Fruit fly (Drosophila melanogaster) whole organism, embryonic: ENCODE results near the gene CG13949.

Experiments
- Antp ChIP-seq: fragments of 200-800 bp; sonication (Bioruptor generic); optimal IDR thresholded peaks from 3 replicates; lab custom pipeline; 2016; ENCODE audit warnings: missing biosample characterization, missing genetic modification characterization
- B-H1 ChIP-seq: fragments of 200-800 bp; sonication (Bioruptor generic); IDR thresholded peaks from 3 replicates; pipeline ENCODE4 v1.3.6; 2022; ENCODE audit warnings: missing biosample characterization, missing genetic modification characterization
- CG1024 ChIP-seq: fragments of 200-800 bp; sonication (Bioruptor generic); IDR thresholded peaks from 2 replicates; pipeline ENCODE4 v1.3.6; 2022; ENCODE audit warnings: missing biosample characterization, missing genetic modification characterization
- CG10979 ChIP-seq: fragments of 200-800 bp; sonication (Bioruptor generic); optimal IDR thresholded peaks from 2 replicates; lab custom pipeline; 2018; ENCODE audit warnings: missing biosample characterization, mild to moderate bottlenecking, missing genetic modification characterization, moderate library complexity
- CG11695 ChIP-seq: fragments of 200-800 bp; sonication (Bioruptor generic); IDR thresholded peaks from 3 replicates; pipeline ENCODE4 v1.3.6; 2022; ENCODE audit warnings: missing biosample characterization, missing genetic modification characterization
- CG13296 ChIP-seq: fragments of 200-800 bp; sonication (Bioruptor generic); optimal IDR thresholded peaks from 3 replicates; lab custom pipeline; 2018; ENCODE audit warnings: missing biosample characterization, mild to moderate bottlenecking, missing genetic modification characterization
- CG16813 ChIP-seq: fragments of 200-800 bp; sonication (Bioruptor generic); IDR thresholded peaks from 3 replicates; pipeline ENCODE4 v1.3.6; 2022; ENCODE audit warnings: missing biosample characterization, missing genetic modification characterization; ENCODE audit not compliant: partially characterized antibody
- CG17328 ChIP-seq: fragments of 200-800 bp; sonication (Bioruptor generic); IDR thresholded peaks from 2 replicates; pipeline ENCODE4 v1.3.6; 2022; ENCODE audit warnings: missing biosample characterization, missing genetic modification characterization
- CG17385 ChIP-seq: fragments of 200-800 bp; sonication (Bioruptor generic); optimal IDR thresholded peaks from 3 replicates; lab custom pipeline; 2018; ENCODE audit warnings: missing biosample characterization, mild to moderate bottlenecking, missing genetic modification characterization
- CG18011 ChIP-seq: fragments of 200-800 bp; sonication (Bioruptor generic); optimal IDR thresholded peaks from 2 replicates; lab custom pipeline; 2017; ENCODE audit warnings: missing biosample characterization, missing genetic modification characterization, mild to moderate bottlenecking, moderate library complexity, missing genotype
- CG2116 ChIP-seq: fragments of 200-800 bp; sonication (Bioruptor generic); optimal IDR thresholded peaks from 3 replicates; lab custom pipeline; 2018; ENCODE audit warnings: missing biosample characterization, mild to moderate bottlenecking, missing genetic modification characterization
- CG2129 ChIP-seq: fragments of 200-800 bp; sonication (Bioruptor generic); IDR thresholded peaks from 2 replicates; pipeline ENCODE4 v1.3.6; 2022; ENCODE audit warnings: missing biosample characterization, missing genetic modification characterization; ENCODE audit not compliant: partially characterized antibody
- CG2199 ChIP-seq: fragments of 200-800 bp; sonication (Bioruptor generic); IDR thresholded peaks from 3 replicates; pipeline ENCODE4 v1.3.6; 2022; ENCODE audit warnings: missing biosample characterization, missing genetic modification characterization
- CG3726 ChIP-seq: fragments of 200-800 bp; sonication (Bioruptor generic); IDR thresholded peaks from 3 replicates; pipeline ENCODE4, ENCODE4 v1.3.6; 2022; ENCODE audit warnings: missing biosample characterization, missing genetic modification characterization
- CG42726 ChIP-seq: fragments of 200-800 bp; sonication (Bioruptor generic); IDR thresholded peaks from 2 replicates; pipeline ENCODE4 v1.3.6; 2022; ENCODE audit warnings: missing biosample characterization, missing genetic modification characterization; ENCODE audit not compliant: partially characterized antibody
- CG4820 ChIP-seq: fragments of 200-800 bp; sonication (Bioruptor generic); optimal IDR thresholded peaks from 3 replicates; lab custom pipeline; 2016; ENCODE audit warnings: missing biosample characterization, missing genetic modification characterization
- CG6813 ChIP-seq: fragments of 200-800 bp; sonication (Bioruptor generic); optimal IDR thresholded peaks from 2 replicates; lab custom pipeline; 2017; ENCODE audit warnings: missing biosample characterization, missing genetic modification characterization, mild to moderate bottlenecking, moderate library complexity, missing genetic modification reagents
- CG7357 ChIP-seq: fragments of 200-800 bp; sonication (Bioruptor generic); IDR thresholded peaks from 3 replicates; pipeline ENCODE4 v1.3.6; 2022; ENCODE audit warnings: missing biosample characterization, missing genetic modification characterization
- CG7556 ChIP-seq: fragments of 200-800 bp; sonication (Bioruptor generic); optimal IDR thresholded peaks from 2 replicates; lab custom pipeline; 2017; ENCODE audit warnings: missing biosample characterization, mild to moderate bottlenecking, missing genetic modification characterization
- CG7987 ChIP-seq: fragments of 200-800 bp; sonication (Bioruptor generic); optimal IDR thresholded peaks from 2 replicates; lab custom pipeline; 2018; ENCODE audit warnings: missing biosample characterization, mild to moderate bottlenecking, missing genetic modification characterization, moderate library complexity
- CG8281 ChIP-seq: fragments of 200-800 bp; sonication (Bioruptor generic); optimal IDR thresholded peaks from 2 replicates; lab custom pipeline; 2018; ENCODE audit warnings: missing biosample characterization, mild to moderate bottlenecking, missing genetic modification characterization, moderate library complexity
- CG9727 ChIP-seq: fragments of 200-800 bp; sonication (Bioruptor generic); optimal IDR thresholded peaks from 3 replicates; lab custom pipeline; 2017; ENCODE audit warnings: missing biosample characterization, mild to moderate bottlenecking, missing genetic modification characterization
- D19A ChIP-seq: fragments of 200-800 bp; optimal IDR thresholded peaks from 3 replicates; lab custom pipeline; 2019; ENCODE audit warnings: missing biosample characterization, mild to moderate bottlenecking, missing genetic modification characterization, moderate library complexity
- Dp ChIP-seq: fragments of 200-800 bp; sonication (Bioruptor generic); optimal IDR thresholded peaks from 2 replicates; lab custom pipeline; 2018; ENCODE audit warnings: missing biosample characterization, mild to moderate bottlenecking, missing genetic modification characterization, moderate library complexity
- Dref ChIP-seq: fragments of 200-800 bp; sonication (Bioruptor generic); IDR thresholded peaks from 2 replicates; pipeline ENCODE4 v1.3.6; 2022; ENCODE audit warnings: missing biosample characterization, missing genetic modification characterization
- HmgZ ChIP-seq: fragments of 200-800 bp; sonication (Bioruptor generic); optimal IDR thresholded peaks from 2 replicates; lab custom pipeline; 2018; ENCODE audit warnings: missing biosample characterization, mild to moderate bottlenecking, missing genetic modification characterization
- Lpt ChIP-seq: fragments of >200 bp; optimal IDR thresholded peaks from 2 replicates; lab custom pipeline; 2018; ENCODE audit warnings: missing biosample characterization, missing genetic modification characterization
- Meics ChIP-seq: fragments of 200-800 bp; sonication (Bioruptor generic); optimal IDR thresholded peaks from 2 replicates; lab custom pipeline; 2017; ENCODE audit warnings: missing biosample characterization, mild to moderate bottlenecking, missing genetic modification characterization
- Mes4 ChIP-seq: fragments of 200-800 bp; sonication (Bioruptor generic); optimal IDR thresholded peaks from 2 replicates; lab custom pipeline; 2016; ENCODE audit warnings: missing biosample characterization, missing genetic modification characterization
- NC2β ChIP-seq: fragments of 200-800 bp; sonication (Bioruptor generic); optimal IDR thresholded peaks from 2 replicates; lab custom pipeline; 2016; ENCODE audit warnings: missing biosample characterization, missing genetic modification characterization
- Sox102F ChIP-seq: fragments of 200-800 bp; sonication (Bioruptor generic); optimal IDR thresholded peaks from 2 replicates; lab custom pipeline; 2018; ENCODE audit warnings: missing biosample characterization, mild to moderate bottlenecking, missing genetic modification characterization, moderate library complexity
- Tbp ChIP-seq: fragments of >200 bp; optimal IDR thresholded peaks from 2 replicates; lab custom pipeline; 2018; ENCODE audit warnings: missing biosample characterization, missing genetic modification characterization
- amos ChIP-seq: fragments of 200-800 bp; sonication (Bioruptor generic); IDR thresholded peaks from 2 replicates; pipeline ENCODE4 v1.3.6; 2022; ENCODE audit warnings: missing biosample characterization, missing genetic modification characterization; ENCODE audit not compliant: partially characterized antibody
- crp ChIP-seq, 2 experiments: fragments of 200-800 bp; sonication (Bioruptor generic); optimal IDR thresholded peaks; 2 replicates in 1 of 2; 3 replicates in 1 of 2; lab custom pipeline; 2017; ENCODE audit warnings: missing biosample characterization in 2 of 2, missing genetic modification characterization in 2 of 2, mild to moderate bottlenecking in 1 of 2, moderate library complexity in 1 of 2
- en ChIP-seq: fragments of 200-800 bp; sonication (Bioruptor generic); optimal IDR thresholded peaks from 2 replicates; lab custom pipeline; 2016; ENCODE audit warnings: missing biosample characterization, missing genetic modification characterization
- fd64A ChIP-seq: fragments of 200-800 bp; sonication (Bioruptor generic); optimal IDR thresholded peaks from 3 replicates; lab custom pipeline; 2018; ENCODE audit warnings: missing biosample characterization, mild to moderate bottlenecking, missing genetic modification characterization
- hb ChIP-seq: fragments of 200-800 bp; sonication (Bioruptor generic); IDR thresholded peaks from 3 replicates; pipeline ENCODE4 v1.3.6; 2022; ENCODE audit warnings: missing biosample characterization, missing genetic modification characterization; ENCODE audit not compliant: partially characterized antibody
- ken ChIP-seq: fragments of 200-800 bp; sonication (Bioruptor generic); IDR thresholded peaks from 3 replicates; pipeline ENCODE4 v1.3.6; 2022; ENCODE audit warnings: missing biosample characterization, missing genetic modification characterization
- kni ChIP-seq: fragments of 200-800 bp; sonication (Bioruptor generic); optimal IDR thresholded peaks from 3 replicates; lab custom pipeline; 2017; ENCODE audit warnings: mild to moderate bottlenecking, missing biosample characterization, missing genetic modification reagents, missing genetic modification characterization
- nmo ChIP-seq: fragments of 200-800 bp; sonication (Bioruptor generic); optimal IDR thresholded peaks from 2 replicates; lab custom pipeline; 2018; ENCODE audit warnings: missing biosample characterization, mild to moderate bottlenecking, missing genetic modification characterization, moderate library complexity
- odd ChIP-seq: fragments of 200-800 bp; sonication (Bioruptor generic); optimal IDR thresholded peaks from 2 replicates; lab custom pipeline; 2017; ENCODE audit warnings: missing biosample characterization, mild to moderate bottlenecking, missing genetic modification characterization
- p53 ChIP-seq: fragments of 200-800 bp; sonication (Bioruptor generic); optimal IDR thresholded peaks from 2 replicates; lab custom pipeline; 2016; ENCODE audit warnings: missing biosample characterization, missing genetic modification characterization
- peb ChIP-seq: fragments of 200-800 bp; sonication (Bioruptor generic); IDR thresholded peaks from 2 replicates; pipeline ENCODE4 v1.3.6; 2022; ENCODE audit warnings: missing biosample characterization, missing genetic modification characterization
- ro ChIP-seq: fragments of 200-800 bp; sonication (Bioruptor generic); IDR thresholded peaks from 2 replicates; pipeline ENCODE4 v1.3.6; 2022; ENCODE audit warnings: missing biosample characterization, missing genetic modification characterization
- schlank ChIP-seq: fragments of 200-800 bp; sonication (Bioruptor generic); optimal IDR thresholded peaks from 2 replicates; lab custom pipeline; 2018; ENCODE audit warnings: missing biosample characterization, mild to moderate bottlenecking, missing genetic modification characterization
- shn ChIP-seq: fragments of 200-800 bp; sonication (Bioruptor generic); optimal IDR thresholded peaks from 3 replicates; lab custom pipeline; 2016; ENCODE audit warnings: missing biosample characterization, missing genetic modification characterization
- sisA ChIP-seq: fragments of 200-800 bp; sonication (Bioruptor generic); IDR thresholded peaks from 2 replicates; pipeline ENCODE4 v1.3.6; 2022; ENCODE audit warnings: missing biosample characterization, missing genetic modification characterization
- tll ChIP-seq, 2 experiments: fragments of 200-800 bp in 1 of 2; fragments of >200 bp in 1 of 2; sonication (Bioruptor generic) in 1 of 2; optimal IDR thresholded peaks; 2 replicates each; lab custom pipeline; 2017 to 2019; ENCODE audit warnings: missing biosample characterization in 2 of 2, missing genetic modification characterization in 2 of 2, mild to moderate bottlenecking in 1 of 2, moderate library complexity in 1 of 2
- wek ChIP-seq: fragments of 200-800 bp; sonication (Bioruptor generic); optimal IDR thresholded peaks from 3 replicates; lab custom pipeline; 2018; ENCODE audit warnings: missing biosample characterization, mild to moderate bottlenecking, missing genetic modification characterization, moderate library complexity

Gene CG13949

DNA sequence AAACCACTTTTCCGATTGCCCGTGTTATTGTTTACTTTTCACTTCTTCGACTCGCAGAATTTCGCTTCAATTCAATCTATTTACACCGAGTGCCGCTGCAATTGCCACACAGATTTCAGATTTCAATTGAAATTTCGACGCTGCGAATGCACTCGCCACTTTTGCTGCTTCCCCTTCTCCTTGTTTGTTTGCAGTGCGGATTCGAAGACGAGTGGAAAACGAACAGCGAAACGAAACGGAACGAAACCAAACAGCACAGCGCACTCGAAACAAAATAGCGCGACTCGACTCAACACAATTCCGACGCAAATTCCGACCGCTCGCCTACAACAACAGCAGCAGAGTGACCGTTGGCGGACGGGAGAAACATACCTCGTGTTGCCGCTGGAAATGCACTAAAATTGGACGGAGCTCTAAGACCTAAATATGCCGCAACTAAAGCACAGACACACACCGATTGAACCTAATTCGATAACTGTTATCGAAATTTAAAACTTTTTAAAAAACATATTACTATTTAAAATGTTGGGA is 4.3 kb upstream of the CG13949 start, which contains the start of gene drongo (continued):
- peak; percentile 73; the same call in 1 of the 3 replicates for TF ChIP-seq CG2199 (GFP tag; lab: Robert Waterston, UW)
- TF ChIP-seq amos, result peak; percentile 58; the same call in 1 of the 2 replicates
- TF ChIP-seq CG7556 (GFP tag; lab: Kevin White, UChicago), result peak; percentile 4
- no peak for TF ChIP-seq CG9727
- peak; percentile 50; the same call in 1 of the 3 replicates for TF ChIP-seq CG16813
- TF ChIP-seq Tbp (GFP tag; lab: Kevin White, UChicago), result no peak
- TF ChIP-seq CG2129 (GFP tag; lab: Robert Waterston, UW), result no peak
- peak; percentile 59 for TF ChIP-seq odd (GFP tag; lab: Kevin White, UChicago)
- peak; percentile 32; the same call in 1 of the 2 replicates for TF ChIP-seq CG17328 (GFP tag; lab: Robert Waterston, UW)
- TF ChIP-seq CG13296 (GFP tag; lab: Kevin White, UChicago), result peak; percentile 48
- TF ChIP-seq Antp (GFP tag; lab: Kevin White, UChicago), result peak; percentile 13
- no peak for TF ChIP-seq schlank (tag; lab: Kevin White, UChicago)
- peak; percentile 95 for TF ChIP-seq Dp (GFP tag; lab: Kevin White, UChicago)
- no peak for TF ChIP-seq CG18011 (GFP tag; lab: Kevin White, UChicago)
- peak; percentile 2 for TF ChIP-seq D19A (tag; lab: Kevin White, UChicago)
- TF ChIP-seq peb, result no peak
- TF ChIP-seq CG2116 (GFP tag; lab: Kevin White, UChicago), result peak; percentile 55
- TF ChIP-seq tll (GFP tag; optimal IDR thresholded peaks at IDR 0.05; lab: Kevin White, UChicago), result no peak
- TF ChIP-seq CG6813 (GFP tag; lab: Kevin White, UChicago), result no peak
- peak; percentile 83 for TF ChIP-seq CG42726 (GFP tag; lab: Robert Waterston, UW)
- TF ChIP-seq kni (GFP tag; lab: Kevin White, UChicago), result peak; percentile 63
- no peak for TF ChIP-seq Sox102F (GFP tag; lab: Kevin White, UChicago)
- peak; percentile 60 for TF ChIP-seq CG17385 (GFP tag; lab: Kevin White, UChicago)
- 0 out of 3 replicates have a peak, but pooled peaks have one; percentile 20 for TF ChIP-seq CG7357
- TF ChIP-seq shn, result no peak
- peak; percentile 11 for TF ChIP-seq Meics (GFP tag; lab: Kevin White, UChicago)
- no peak for TF ChIP-seq CG3726 (GFP tag; lab: Robert Waterston, UW)
- no peak for TF ChIP-seq Lpt (GFP tag; lab: Kevin White, UChicago)
- TF ChIP-seq CG7987 (GFP tag; lab: Kevin White, UChicago), result peak; percentile 36
- TF ChIP-seq wek (GFP tag; lab: Kevin White, UChicago), result peak; percentile 41
- peak; percentile 77 for TF ChIP-seq HmgZ (tag; lab: Kevin White, UChicago)
- peak; percentile 59; the same call in 1 of the 3 replicates for TF ChIP-seq ken (GFP tag; lab: Robert Waterston, UW)
- peak; percentile 45 for TF ChIP-seq fd64A (GFP tag; lab: Kevin White, UChicago)
- TF ChIP-seq CG11695 (GFP tag; lab: Robert Waterston, UW), result no peak
- no peak for TF ChIP-seq en
- peak; percentile 50 for TF ChIP-seq p53
- no peak for TF ChIP-seq B-H1 (GFP tag; lab: Robert Waterston, UW)
- peak; percentile 63 for TF ChIP-seq nmo (GFP tag; lab: Kevin White, UChicago)
- TF ChIP-seq CG4820, result no peak
- peak; percentile 53 for TF ChIP-seq NC2β (GFP tag; lab: Kevin White, UChicago)
- TF ChIP-seq CG1024, result 0 out of 2 replicates have a peak, but pooled peaks have one; percentile 6
- no peak for TF ChIP-seq CG8281 (tag; lab: Kevin White, UChicago)
- no peak for TF ChIP-seq hb (GFP tag; lab: Robert Waterston, UW)
- no peak for TF ChIP-seq ro (GFP tag; lab: Robert Waterston, UW)
- no peak for TF ChIP-seq crp (GFP tag; optimal IDR thresholded peaks at IDR 0.05; lab: Kevin White, UChicago)
- no peak for TF ChIP-seq sisA (GFP tag; lab: Robert Waterston, UW)
- no peak for TF ChIP-seq Mes4 (GFP tag; lab: Kevin White, UChicago)
- TF ChIP-seq CG10979 (tag; lab: Kevin White, UChicago), result no peak
- peak; percentile 95 for TF ChIP-seq Dref (GFP tag; lab: Robert Waterston, UW)
